Fruit fly (Drosophila melanogaster): ENCODE measurements around the gene cu.

dm6 chr3R:11173169-11173506, 24.3 kb upstream of the cu start:
- no peak for TF ChIP-seq pan (optimal IDR thresholded peaks at IDR 0.05)
- TF ChIP-seq psq (optimal IDR thresholded peaks at IDR 0.05): no peak
- no peak for TF ChIP-seq CG8478 (optimal IDR thresholded peaks at IDR 0.05)
- no peak for TF ChIP-seq usp (GFP tag; optimal IDR thresholded peaks at IDR 0.05)
- no peak for TF ChIP-seq Dll (optimal IDR thresholded peaks at IDR 0.05)
- TF ChIP-seq EcR (GFP tag; optimal IDR thresholded peaks at IDR 0.05): no peak
